Fruit fly (Drosophila melanogaster): ENCODE results near the gene CG31816.

The CG31816 gene

DNA sequence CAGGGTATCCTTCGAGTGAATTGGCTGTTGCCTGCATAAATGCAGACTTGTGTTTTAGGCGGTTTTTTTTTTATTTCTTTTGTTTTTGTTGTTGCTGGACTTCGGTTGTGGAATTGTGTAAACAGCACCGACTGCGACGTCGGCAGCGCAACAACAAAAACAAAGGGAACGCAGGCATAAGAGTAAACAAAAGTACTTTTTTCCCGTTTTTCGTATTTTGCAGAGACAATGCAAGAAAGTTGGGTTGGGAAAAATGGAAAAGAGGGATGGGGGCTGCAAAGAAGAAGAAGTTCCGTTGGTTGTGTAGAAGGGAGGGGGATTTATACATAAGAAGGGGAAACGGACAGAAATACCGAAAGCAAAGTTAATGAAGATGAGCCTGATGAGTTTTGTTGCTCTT lies 5.8 kb upstream of the CG31816 start:
- TF ChIP-seq pad (GFP tag; optimal IDR thresholded peaks at IDR 0.05) (peak; percentile 98), Mnt (GFP tag; optimal IDR thresholded peaks at IDR 0.05) (no peak), cnc (optimal IDR thresholded peaks at IDR 0.05) (no peak), CG12768 (GFP tag; optimal IDR thresholded peaks at IDR 0.05) (no peak), cic (GFP tag; optimal IDR thresholded peaks at IDR 0.05) (no peak), CG7045 (GFP tag; optimal IDR thresholded peaks at IDR 0.05) (no peak), toe (GFP tag; optimal IDR thresholded peaks at IDR 0.05) (no peak), tj (GFP tag; optimal IDR thresholded peaks at IDR 0.05) (peak; percentile 62), ovo (GFP tag; optimal IDR thresholded peaks at IDR 0.05) (peak; percentile 49), CG1620 (GFP tag; optimal IDR thresholded peaks at IDR 0.05) (no peak), CG14711 (tag; optimal IDR thresholded peaks at IDR 0.05) (no peak)

- TF ChIP-seq CG7101 (tag; optimal IDR thresholded peaks at IDR 0.05) (peak; percentile 48), pad (GFP tag; optimal IDR thresholded peaks at IDR 0.05) (no peak), CG14711 (tag; optimal IDR thresholded peaks at IDR 0.05) (peak; percentile 66), kay (GFP tag; ENCODE audit: borderline replicate concordance) (no peak), Hr96 (GFP tag; optimal IDR thresholded peaks at IDR 0.05) (no peak), bab1 (GFP tag; optimal IDR thresholded peaks at IDR 0.05) (peak; percentile 71)
These were observed 5.3 kb upstream of the CG31816 start for dm6 chr2L:16537049-16537459.

dm6 chr2L:16538134-16538533 lies 4.2 kb upstream of the CG31816 start:
- TF ChIP-seq Crg-1 (GFP tag; optimal IDR thresholded peaks at IDR 0.05), result no peak
- no peak for TF ChIP-seq CG33017 (tag; optimal IDR thresholded peaks at IDR 0.05)
- TF ChIP-seq CG7045 (GFP tag; optimal IDR thresholded peaks at IDR 0.05), result no peak
- TF ChIP-seq bab1 (GFP tag; optimal IDR thresholded peaks at IDR 0.05), result no peak
- no peak for TF ChIP-seq CG7101 (tag; optimal IDR thresholded peaks at IDR 0.05)
- TF ChIP-seq Clk (GFP tag; optimal IDR thresholded peaks at IDR 0.05), result no peak
- TF ChIP-seq Hr96 (GFP tag; optimal IDR thresholded peaks at IDR 0.05), result no peak
- TF ChIP-seq CG1620 (GFP tag; optimal IDR thresholded peaks at IDR 0.05), result no peak
- peak; percentile 79 for TF ChIP-seq tj (GFP tag; optimal IDR thresholded peaks at IDR 0.05)
- TF ChIP-seq cnc (optimal IDR thresholded peaks at IDR 0.05), result no peak
- TF ChIP-seq pad (GFP tag; optimal IDR thresholded peaks at IDR 0.05), result peak; percentile 30
- TF ChIP-seq CG11617 (GFP tag; optimal IDR thresholded peaks at IDR 0.05), result no peak
- no peak for TF ChIP-seq Mnt (GFP tag; optimal IDR thresholded peaks at IDR 0.05)
- TF ChIP-seq kay (GFP tag; ENCODE audit: borderline replicate concordance), result peak; percentile 3
- TF ChIP-seq CG14711 (tag; optimal IDR thresholded peaks at IDR 0.05), result peak; percentile 8
- TF ChIP-seq cic (GFP tag; optimal IDR thresholded peaks at IDR 0.05), result no peak

dm6 chr2L:16538931-16539330 lies 3.4 kb upstream of the CG31816 start:
- TF ChIP-seq tj (GFP tag; optimal IDR thresholded peaks at IDR 0.05) (peak; percentile 98), CG1620 (GFP tag; optimal IDR thresholded peaks at IDR 0.05) (no peak), CG12768 (GFP tag; optimal IDR thresholded peaks at IDR 0.05) (no peak), cnc (optimal IDR thresholded peaks at IDR 0.05) (no peak), cic (GFP tag; optimal IDR thresholded peaks at IDR 0.05) (no peak), kay (GFP tag; ENCODE audit: borderline replicate concordance) (no peak), pad (GFP tag; optimal IDR thresholded peaks at IDR 0.05) (peak; percentile 93), CG14711 (tag; optimal IDR thresholded peaks at IDR 0.05) (no peak), ovo (GFP tag; optimal IDR thresholded peaks at IDR 0.05) (no peak), Mnt (GFP tag; optimal IDR thresholded peaks at IDR 0.05) (no peak), Crg-1 (GFP tag; optimal IDR thresholded peaks at IDR 0.05) (no peak), Hr96 (GFP tag; optimal IDR thresholded peaks at IDR 0.05) (no peak), CG7045 (GFP tag; optimal IDR thresholded peaks at IDR 0.05) (no peak), CG5204 (GFP tag; optimal IDR thresholded peaks at IDR 0.05) (no peak), toe (GFP tag; optimal IDR thresholded peaks at IDR 0.05) (no peak)

DNA sequence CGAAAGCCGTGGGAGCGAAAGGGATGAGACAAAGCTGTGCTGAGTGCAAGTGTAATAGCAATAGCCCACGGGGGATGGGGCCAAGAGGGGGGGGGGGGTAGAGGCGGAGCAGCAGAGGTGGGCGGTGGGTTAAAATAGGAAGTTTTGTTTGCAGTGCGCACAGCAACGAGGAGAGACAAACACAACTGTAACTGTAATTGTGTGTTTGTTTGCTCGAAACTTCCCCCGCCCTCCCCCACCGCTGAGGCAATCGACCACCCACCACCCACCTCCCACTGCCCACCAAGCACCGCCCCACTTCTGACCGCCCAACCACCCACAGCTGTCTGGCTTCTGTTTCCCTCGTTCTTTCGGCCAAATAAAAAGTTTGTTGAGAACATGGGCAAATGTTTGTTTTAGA lies 1.6 kb upstream of the CG31816 start:
- TF ChIP-seq CG12768 (GFP tag; optimal IDR thresholded peaks at IDR 0.05) (no peak), cnc (optimal IDR thresholded peaks at IDR 0.05) (no peak), CG11617 (GFP tag; optimal IDR thresholded peaks at IDR 0.05) (no peak), Mnt (GFP tag; optimal IDR thresholded peaks at IDR 0.05) (no peak)

DNA sequence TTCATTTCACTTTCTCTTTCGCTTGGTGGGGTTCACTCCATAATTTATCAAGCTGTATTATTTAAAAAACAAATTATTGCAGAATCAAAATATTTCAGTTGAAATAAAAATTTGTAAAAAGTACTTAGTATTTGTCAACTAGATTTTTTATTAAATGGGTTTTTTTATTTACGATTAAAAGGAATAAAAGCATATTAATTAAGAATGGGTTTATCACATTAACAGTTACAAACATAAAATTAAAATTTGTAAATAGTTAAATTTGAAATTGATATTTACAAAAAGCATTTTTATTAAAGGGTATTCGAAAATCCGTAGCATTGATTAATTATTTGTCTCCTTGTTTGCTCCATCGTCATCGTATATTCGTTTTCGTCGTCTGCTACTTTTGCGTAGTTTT lies 1.0 kb upstream of the CG31816 start:
- no peak for TF ChIP-seq CG1620 (GFP tag; optimal IDR thresholded peaks at IDR 0.05)
- TF ChIP-seq kay (GFP tag; ENCODE audit: borderline replicate concordance), result no peak
- no peak for TF ChIP-seq Mnt (GFP tag; optimal IDR thresholded peaks at IDR 0.05)
- no peak for TF ChIP-seq CG12768 (GFP tag; optimal IDR thresholded peaks at IDR 0.05)
- no peak for TF ChIP-seq CG7045 (GFP tag; optimal IDR thresholded peaks at IDR 0.05)
- TF ChIP-seq CG5204 (GFP tag; optimal IDR thresholded peaks at IDR 0.05), result no peak
- TF ChIP-seq toe (GFP tag; optimal IDR thresholded peaks at IDR 0.05), result no peak
- no peak for TF ChIP-seq cnc (optimal IDR thresholded peaks at IDR 0.05)
- TF ChIP-seq bab1 (GFP tag; optimal IDR thresholded peaks at IDR 0.05), result no peak
- no peak for TF ChIP-seq pad (GFP tag; optimal IDR thresholded peaks at IDR 0.05)
- no peak for TF ChIP-seq tj (GFP tag; optimal IDR thresholded peaks at IDR 0.05)
- TF ChIP-seq Clk (GFP tag; optimal IDR thresholded peaks at IDR 0.05), result no peak
- TF ChIP-seq Crg-1 (GFP tag; optimal IDR thresholded peaks at IDR 0.05), result no peak

DNA sequence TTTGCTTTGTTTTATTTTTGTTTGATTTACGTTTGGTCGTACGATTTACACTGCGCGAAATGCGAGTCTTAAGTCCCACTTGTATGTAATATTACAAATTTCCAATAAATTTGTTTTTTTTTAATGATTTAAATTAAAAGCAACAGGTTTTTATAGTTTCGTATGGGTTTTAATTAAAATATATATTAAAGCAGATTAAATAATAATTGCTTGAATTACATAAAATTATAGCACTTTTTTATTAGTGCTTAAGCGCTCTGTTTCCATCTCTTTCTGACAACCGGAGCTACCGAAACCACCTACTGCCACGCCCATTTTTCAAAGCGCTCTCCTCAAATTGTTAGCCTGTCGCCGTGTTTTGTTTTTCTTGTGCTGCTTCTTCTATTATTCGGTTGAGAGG lies 613 bp upstream of the CG31816 start:
- TF ChIP-seq CG12768 (GFP tag; optimal IDR thresholded peaks at IDR 0.05) (no peak), CG7045 (GFP tag; optimal IDR thresholded peaks at IDR 0.05) (no peak), Crg-1 (GFP tag; optimal IDR thresholded peaks at IDR 0.05) (no peak), CG33017 (tag; optimal IDR thresholded peaks at IDR 0.05) (no peak), CG5204 (GFP tag; optimal IDR thresholded peaks at IDR 0.05) (no peak), cic (GFP tag; optimal IDR thresholded peaks at IDR 0.05) (no peak), cnc (optimal IDR thresholded peaks at IDR 0.05) (no peak), CG1620 (GFP tag; optimal IDR thresholded peaks at IDR 0.05) (no peak), Mnt (GFP tag; optimal IDR thresholded peaks at IDR 0.05) (no peak), ovo (GFP tag; optimal IDR thresholded peaks at IDR 0.05) (no peak), CG14711 (tag; optimal IDR thresholded peaks at IDR 0.05) (no peak), bab1 (GFP tag; optimal IDR thresholded peaks at IDR 0.05) (no peak), kay (GFP tag; ENCODE audit: borderline replicate concordance) (no peak), Clk (GFP tag; optimal IDR thresholded peaks at IDR 0.05) (no peak), toe (GFP tag; optimal IDR thresholded peaks at IDR 0.05) (no peak)
